Worm (Caenorhabditis elegans): ENCODE results near the gene str-205.

- TF ChIP-seq aly-2 (tag; optimal IDR thresholded peaks at IDR 0.05) (no peak), pha-4 (tag; optimal IDR thresholded peaks at IDR 0.05) (no peak), nfya-1 (tag; optimal IDR thresholded peaks at IDR 0.05; ENCODE audit: insufficient read depth) (no peak), egl-27 (tag; optimal IDR thresholded peaks at IDR 0.05) (no peak), unc-62 (GFP tag; optimal IDR thresholded peaks at IDR 0.05) (no peak), fkh-10 (GFP tag; optimal IDR thresholded peaks at IDR 0.05) (no peak), lin-15B (tag; optimal IDR thresholded peaks at IDR 0.05) (no peak), ceh-28 (tag; optimal IDR thresholded peaks at IDR 0.05) (no peak), nhr-11 (tag; optimal IDR thresholded peaks at IDR 0.05) (no peak)
Observed at ce11 chrV:4929842-4930241, at the start of gene str-205.

All from whole organism, L3 larva.